Worm (Caenorhabditis elegans): ENCODE results near the gene pro-1.

ce11 chrII:10587742-10588141 is 45.9 kb upstream of the pro-1 start, which contains the start of gene crn-3:
- no peak for TF ChIP-seq dao-5 (tag; optimal IDR thresholded peaks at IDR 0.05)
- no peak for TF ChIP-seq W03F9.2 (tag; optimal IDR thresholded peaks at IDR 0.05)
